Fruit fly (Drosophila melanogaster): ENCODE measurements around the gene pst.

The pst gene

dm6 chr3L:7367798-7368678 lies 8.0 kb upstream of the pst start (continued):
- TF ChIP-seq Asciz (GFP tag; optimal IDR thresholded peaks at IDR 0.05) (peak; percentile 20), Oli (tag; optimal IDR thresholded peaks at IDR 0.05) (peak; percentile 40), lov (optimal IDR thresholded peaks at IDR 0.05) (no peak), lov (GFP tag; IDR thresholded peaks at IDR 0.05) (0 out of 3 replicates have a peak, but pooled peaks have one; percentile 29), unpg (GFP tag; optimal IDR thresholded peaks at IDR 0.05) (peak; percentile 59), gcm (GFP tag; optimal IDR thresholded peaks at IDR 0.05) (peak; percentile 5), CG11695 (GFP tag; IDR thresholded peaks at IDR 0.05) (peak; percentile 62), lola (GFP tag; optimal IDR thresholded peaks at IDR 0.05) (no peak), CG4730 (GFP tag; IDR thresholded peaks at IDR 0.05) (no peak), dpn (GFP tag; optimal IDR thresholded peaks at IDR 0.05) (peak; percentile 7 to 18), kni (GFP tag; optimal IDR thresholded peaks at IDR 0.05) (peak; percentile 52), pho (GFP tag; optimal IDR thresholded peaks at IDR 0.05) (no peak), p53 (GFP tag; optimal IDR thresholded peaks at IDR 0.05) (no peak), disco-r (GFP tag; optimal IDR thresholded peaks at IDR 0.05) (no peak), CG2120 (GFP tag; optimal IDR thresholded peaks at IDR 0.05) (peak; percentile 59), CG8924 (tag; optimal IDR thresholded peaks at IDR 0.05) (peak; percentile 42), Atf-2 (GFP tag; optimal IDR thresholded peaks at IDR 0.05) (no peak), emc (GFP tag; optimal IDR thresholded peaks at IDR 0.05) (no peak), bigmax (GFP tag; optimal IDR thresholded peaks at IDR 0.05) (no peak), gsb-n (tag; optimal IDR thresholded peaks at IDR 0.05) (no peak), stc (GFP tag; IDR thresholded peaks at IDR 0.05) (0 out of 2 replicates have a peak, but pooled peaks have one; percentile 38), twi (tag; optimal IDR thresholded peaks at IDR 0.05) (no peak), ash1 (GFP tag; optimal IDR thresholded peaks at IDR 0.05) (no peak), BtbVII (GFP tag; optimal IDR thresholded peaks at IDR 0.05) (no peak), unc-4 (GFP tag; IDR thresholded peaks at IDR 0.05; ENCODE audit: partially characterized antibody) (0 out of 2 replicates have a peak, but pooled peaks have one; percentile 30), CG11456 (GFP tag; IDR thresholded peaks at IDR 0.05) (no peak), Max (GFP tag; optimal IDR thresholded peaks at IDR 0.05) (no peak), dmrt11E (tag; optimal IDR thresholded peaks at IDR 0.05) (no peak), seq (GFP tag; IDR thresholded peaks at IDR 0.05) (no peak), CG12744 (GFP tag; optimal IDR thresholded peaks at IDR 0.05) (no peak), Trl (optimal IDR thresholded peaks at IDR 0.05) (peak in 1 of 2 experiments; percentile 19), Trl (GFP tag; optimal IDR thresholded peaks at IDR 0.05) (no peak), z (GFP tag; IDR thresholded peaks at IDR 0.05) (no peak), CG17361 (GFP tag; IDR thresholded peaks at IDR 0.05) (peak; percentile 62; the same call in 1 of the 3 replicates), pita (GFP tag; optimal IDR thresholded peaks at IDR 0.05) (no peak), CG15601 (tag; optimal IDR thresholded peaks at IDR 0.05) (no peak), Atf6 (GFP tag; IDR thresholded peaks at IDR 0.05) (peak; percentile 50; the same call in 1 of the 2 replicates), CG16813 (GFP tag; IDR thresholded peaks at IDR 0.05; ENCODE audit: partially characterized antibody) (peak; percentile 8; the same call in 1 of the 3 replicates), CG42726 (GFP tag; IDR thresholded peaks at IDR 0.05; ENCODE audit: partially characterized antibody) (no peak), ab (GFP tag; optimal IDR thresholded peaks at IDR 0.05) (no peak), Stat92E (GFP tag; optimal IDR thresholded peaks at IDR 0.05) (no peak), CG18619 (GFP tag; optimal IDR thresholded peaks at IDR 0.05) (peak; percentile 16), CG34224 (GFP tag; IDR thresholded peaks at IDR 0.05; ENCODE audit: partially characterized antibody) (no peak), CG3995 (GFP tag; optimal IDR thresholded peaks at IDR 0.05) (no peak), tna (GFP tag; IDR thresholded peaks at IDR 0.05; ENCODE audit: partially characterized antibody) (no peak), CG4424 (GFP tag; optimal IDR thresholded peaks at IDR 0.05) (peak; percentile 46), CG4854 (GFP tag; optimal IDR thresholded peaks at IDR 0.05) (no peak), CG17385 (GFP tag; optimal IDR thresholded peaks at IDR 0.05) (peak; percentile 94)

All from whole organism, embryonic.